Fruit fly (Drosophila melanogaster) whole organism, embryonic: Measurements from ENCODE around the gene CG4291.

Experiments
- B-H2 ChIP-seq: fragments of 200-800 bp; sonication (Bioruptor generic); optimal IDR thresholded peaks from 2 replicates; lab custom pipeline; 2018; ENCODE audit warnings: missing biosample characterization, mild to moderate bottlenecking, missing genetic modification characterization
- Bteb2 ChIP-seq: fragments of 200-800 bp; sonication (Bioruptor generic); optimal IDR thresholded peaks from 2 replicates; lab custom pipeline; 2016; ENCODE audit warnings: missing biosample characterization, missing genetic modification characterization
- CG12659 ChIP-seq: fragments of 200-800 bp; sonication (Bioruptor generic); optimal IDR thresholded peaks from 3 replicates; lab custom pipeline; 2017; ENCODE audit warnings: mild to moderate bottlenecking, missing biosample characterization, missing genetic modification reagents, missing genetic modification characterization
- CG13894 ChIP-seq: fragments of 200-800 bp; sonication (Bioruptor generic); optimal IDR thresholded peaks from 3 replicates; lab custom pipeline; 2018; ENCODE audit warnings: missing biosample characterization, mild to moderate bottlenecking, missing genetic modification characterization, moderate library complexity
- CG17912 ChIP-seq: fragments of 200-800 bp; sonication (Bioruptor generic); optimal IDR thresholded peaks from 2 replicates; lab custom pipeline; 2018; ENCODE audit warnings: missing biosample characterization, mild to moderate bottlenecking, missing genetic modification characterization
- CG2120 ChIP-seq: fragments of 200-800 bp; sonication (Bioruptor generic); optimal IDR thresholded peaks from 3 replicates; lab custom pipeline; 2016; ENCODE audit warnings: missing biosample characterization, missing genetic modification characterization
- CG30020 ChIP-seq: fragments of 200-800 bp; optimal IDR thresholded peaks from 2 replicates; lab custom pipeline; 2019; ENCODE audit warnings: missing biosample characterization, mild to moderate bottlenecking, missing genetic modification characterization, moderate library complexity
- CG33213 ChIP-seq: fragments of 200-800 bp; sonication (Bioruptor generic); optimal IDR thresholded peaks from 3 replicates; lab custom pipeline; 2016; ENCODE audit warnings: missing biosample characterization, missing genetic modification characterization
- CG34376 ChIP-seq: fragments of 200-800 bp; sonication (Bioruptor generic); optimal IDR thresholded peaks from 2 replicates; lab custom pipeline; 2018; ENCODE audit warnings: missing biosample characterization, mild to moderate bottlenecking, missing genetic modification characterization
- CG4730 ChIP-seq: fragments of 200-800 bp; sonication (Bioruptor generic); IDR thresholded peaks from 2 replicates; pipeline ENCODE4 v1.3.6; 2022; ENCODE audit warnings: missing biosample characterization, missing genetic modification characterization
- CG4854 ChIP-seq: fragments of 200-800 bp; sonication (Bioruptor generic); optimal IDR thresholded peaks from 2 replicates; lab custom pipeline; 2016; ENCODE audit warnings: missing biosample characterization, missing genetic modification characterization, inconsistent platforms
- CG5953 ChIP-seq: fragments of 200-800 bp; sonication (Bioruptor generic); IDR thresholded peaks from 2 replicates; pipeline ENCODE4 v1.3.6; 2022; ENCODE audit warnings: missing biosample characterization, missing genetic modification characterization
- CG7786 ChIP-seq: fragments of 200-800 bp; sonication (Bioruptor generic); optimal IDR thresholded peaks from 2 replicates; lab custom pipeline; 2016; ENCODE audit warnings: missing biosample characterization, missing genetic modification characterization
- CG7839 ChIP-seq: fragments of 200-800 bp; sonication (Bioruptor generic); optimal IDR thresholded peaks from 3 replicates; lab custom pipeline; 2018; ENCODE audit warnings: missing biosample characterization, mild to moderate bottlenecking, missing genetic modification characterization, moderate library complexity
- CG8290 ChIP-seq, 3 experiments: fragments of 200-800 bp; sonication (Bioruptor generic); optimal IDR thresholded peaks; 2 replicates each; lab custom pipeline; 2016 to 2019; ENCODE audit warnings: missing biosample characterization in 3 of 3, missing genetic modification characterization in 3 of 3, mild to moderate bottlenecking in 2 of 3, moderate library complexity in 1 of 3
- CG9609 ChIP-seq: fragments of 200-800 bp; sonication (Bioruptor generic); optimal IDR thresholded peaks from 3 replicates; lab custom pipeline; 2016; ENCODE audit warnings: missing biosample characterization, missing genetic modification characterization
- CTCF ChIP-seq: fragments of 200-800 bp; sonication (Bioruptor generic); optimal IDR thresholded peaks from 2 replicates; lab custom pipeline; 2017; ENCODE audit warnings: missing biosample characterization, mild to moderate bottlenecking, missing genetic modification characterization, moderate library complexity
- Camta ChIP-seq: fragments of 200-800 bp; sonication (Bioruptor generic); optimal IDR thresholded peaks from 2 replicates; lab custom pipeline; 2016; ENCODE audit warnings: missing biosample characterization, missing genetic modification characterization
- Chrac-16 ChIP-seq: fragments of 200-800 bp; sonication (Bioruptor generic); optimal IDR thresholded peaks from 3 replicates; lab custom pipeline; 2016; ENCODE audit warnings: missing biosample characterization, missing genetic modification characterization
- Deaf1 ChIP-seq: fragments of 200-800 bp; optimal IDR thresholded peaks from 3 replicates; lab custom pipeline; 2019; ENCODE audit warnings: missing biosample characterization, mild to moderate bottlenecking, missing genetic modification characterization, moderate library complexity
- Fer1 ChIP-seq: fragments of 200-800 bp; sonication (Bioruptor generic); optimal IDR thresholded peaks from 2 replicates; lab custom pipeline; 2017; ENCODE audit warnings: missing biosample characterization, mild to moderate bottlenecking, missing genetic modification characterization
- Hmr ChIP-seq: fragments of 200-800 bp; sonication (Bioruptor generic); optimal IDR thresholded peaks from 3 replicates; lab custom pipeline; 2017; ENCODE audit warnings: mild to moderate bottlenecking, missing biosample characterization, missing genetic modification reagents, missing genetic modification characterization
- MBD-R2 ChIP-seq: fragments of 200-800 bp; sonication (Bioruptor generic); IDR thresholded peaks from 2 replicates; pipeline ENCODE4 v1.3.6; 2022; ENCODE audit warnings: missing biosample characterization, missing genetic modification characterization
- MTF-1 ChIP-seq: fragments of 200-800 bp; sonication (Bioruptor generic); optimal IDR thresholded peaks from 2 replicates; lab custom pipeline; 2018; ENCODE audit warnings: missing biosample characterization, mild to moderate bottlenecking, missing genetic modification characterization, borderline replicate concordance
- Meics ChIP-seq: fragments of 200-800 bp; sonication (Bioruptor generic); optimal IDR thresholded peaks from 2 replicates; lab custom pipeline; 2017; ENCODE audit warnings: missing biosample characterization, mild to moderate bottlenecking, missing genetic modification characterization
- Ptx1 ChIP-seq: fragments of 200-800 bp; sonication (Bioruptor generic); IDR thresholded peaks from 2 replicates; pipeline ENCODE4 v1.3.6; 2022; ENCODE audit warnings: missing biosample characterization, missing genetic modification characterization
- danr ChIP-seq: fragments of 200-800 bp; sonication (Bioruptor generic); IDR thresholded peaks from 2 replicates; pipeline ENCODE4 v1.3.6; 2022; ENCODE audit warnings: missing biosample characterization, missing genetic modification characterization
- dmrt11E ChIP-seq: fragments of 200-800 bp; sonication (Bioruptor generic); optimal IDR thresholded peaks from 3 replicates; lab custom pipeline; 2018; ENCODE audit warnings: missing biosample characterization, mild to moderate bottlenecking, missing genetic modification characterization, moderate library complexity
- dpn ChIP-seq, 2 experiments: fragments of 200-800 bp; sonication (Bioruptor generic); optimal IDR thresholded peaks; 3 replicates each; lab custom pipeline; 2016; ENCODE audit warnings: missing biosample characterization in 2 of 2, missing genetic modification characterization in 2 of 2
- emc ChIP-seq: fragments of 200-800 bp; sonication (Bioruptor generic); optimal IDR thresholded peaks from 2 replicates; lab custom pipeline; 2016; ENCODE audit warnings: missing biosample characterization, missing genetic modification characterization
- esg ChIP-seq: fragments of 200-800 bp; sonication (Bioruptor generic); conservative IDR thresholded peaks from 2 replicates; pipeline ENCODE4 v1.3.6; 2022; ENCODE audit warnings: missing biosample characterization, missing genetic modification characterization
- ewg ChIP-seq: fragments of 200-800 bp; sonication (Bioruptor generic); optimal IDR thresholded peaks from 3 replicates; lab custom pipeline; 2017; ENCODE audit warnings: mild to moderate bottlenecking, missing biosample characterization, missing genetic modification reagents, missing genetic modification characterization
- eyg ChIP-seq: fragments of 200-800 bp; sonication (Bioruptor generic); optimal IDR thresholded peaks from 3 replicates; lab custom pipeline; 2016; ENCODE audit warnings: missing biosample characterization, missing genetic modification characterization
- gsb ChIP-seq: fragments of 200-800 bp; sonication (Bioruptor generic); IDR thresholded peaks from 2 replicates; pipeline ENCODE4 v1.3.6; 2022; ENCODE audit warnings: missing biosample characterization, missing genetic modification characterization
- hkb ChIP-seq, 2 experiments: fragments of 200-800 bp in 1 of 2; fragments of >200 bp in 1 of 2; sonication (Bioruptor generic) in 1 of 2; IDR thresholded peaks in 1 of 2; optimal IDR thresholded peaks in 1 of 2; 2 replicates each; pipeline versions ENCODE4 v1.3.6 to Lab custom; 2017 to 2022; ENCODE audit warnings: missing biosample characterization in 1 of 2, missing genetic modification characterization in 1 of 2
- ken ChIP-seq: fragments of 200-800 bp; sonication (Bioruptor generic); IDR thresholded peaks from 3 replicates; pipeline ENCODE4 v1.3.6; 2022; ENCODE audit warnings: missing biosample characterization, missing genetic modification characterization
- klu ChIP-seq: fragments of 200-800 bp; sonication (Bioruptor generic); IDR thresholded peaks from 2 replicates; pipeline ENCODE4 v1.3.6; 2022; ENCODE audit warnings: missing biosample characterization, missing genetic modification characterization
- kni ChIP-seq: fragments of 200-800 bp; sonication (Bioruptor generic); optimal IDR thresholded peaks from 3 replicates; lab custom pipeline; 2017; ENCODE audit warnings: mild to moderate bottlenecking, missing biosample characterization, missing genetic modification reagents, missing genetic modification characterization
- luna ChIP-seq: fragments of 200-800 bp; sonication (Bioruptor generic); optimal IDR thresholded peaks from 2 replicates; lab custom pipeline; 2016; ENCODE audit warnings: missing biosample characterization, missing genetic modification characterization
- odd ChIP-seq: fragments of 200-800 bp; sonication (Bioruptor generic); optimal IDR thresholded peaks from 2 replicates; lab custom pipeline; 2017; ENCODE audit warnings: missing biosample characterization, mild to moderate bottlenecking, missing genetic modification characterization
- rib ChIP-seq: fragments of 200-800 bp; sonication (Bioruptor generic); IDR thresholded peaks from 2 replicates; pipeline ENCODE4 v1.3.6; 2022; ENCODE audit warnings: missing biosample characterization, missing genetic modification characterization
- sens-2 ChIP-seq: fragments of 200-800 bp; sonication (Bioruptor generic); IDR thresholded peaks from 2 replicates; pipeline ENCODE4 v1.3.6; 2022; ENCODE audit warnings: missing biosample characterization, missing genetic modification characterization
- sob ChIP-seq: fragments of 200-800 bp; sonication (Bioruptor generic); IDR thresholded peaks from 2 replicates; pipeline ENCODE4 v1.3.6; 2022; ENCODE audit warnings: missing biosample characterization, missing genetic modification characterization

The CG4291 gene

dm6 chr2L:819315-820032, 33.1 kb downstream of the CG4291 start, which contains the start of the genes PGAP2 and Clp (continued):
- TF ChIP-seq Hmr (GFP tag; lab: Kevin White, UChicago) (peak; percentile 64), Chrac-16 (peak; percentile 74), CG34376 (no peak), Fer1 (GFP tag; lab: Kevin White, UChicago) (peak; percentile 51), MTF-1 (GFP tag; lab: Kevin White, UChicago) (no peak), B-H2 (GFP tag; lab: Kevin White, UChicago) (peak; percentile 23), CG7839 (peak; percentile 81), CG2120 (GFP tag; lab: Kevin White, UChicago) (peak; percentile 84), CG4730 (peak; percentile 65), CG4854 (GFP tag; lab: Kevin White, UChicago) (peak; percentile 20), CG8290 (GFP tag; optimal IDR thresholded peaks at IDR 0.05; lab: Kevin White, UChicago) (peak; percentile 81), CG8290 (tag; optimal IDR thresholded peaks at IDR 0.05; lab: Kevin White, UChicago) (no peak), eyg (GFP tag; lab: Kevin White, UChicago) (no peak), emc (GFP tag; lab: Kevin White, UChicago) (peak; percentile 13), CG12659 (GFP tag; lab: Kevin White, UChicago) (peak; percentile 79), kni (GFP tag; lab: Kevin White, UChicago) (no peak), odd (GFP tag; lab: Kevin White, UChicago) (no peak), luna (GFP tag; lab: Kevin White, UChicago) (no peak), Meics (GFP tag; lab: Kevin White, UChicago) (peak; percentile 66), Bteb2 (GFP tag; lab: Kevin White, UChicago) (peak; percentile 46), sob (GFP tag; lab: Robert Waterston, UW) (peak; percentile 77), CG13894 (tag; lab: Kevin White, UChicago) (no peak), gsb (GFP tag; lab: Robert Waterston, UW) (no peak), CG9609 (GFP tag; lab: Kevin White, UChicago) (peak; percentile 35), dmrt11E (tag; lab: Kevin White, UChicago) (peak; percentile 78), CG7786 (GFP tag; lab: Kevin White, UChicago) (peak; percentile 61), danr (peak; percentile 57; the same call in 1 of the 2 replicates), CG33213 (GFP tag; lab: Kevin White, UChicago) (no peak), Deaf1 (tag; lab: Kevin White, UChicago) (no peak), esg (GFP tag; lab: Robert Waterston, UW) (peak; percentile 79), klu (peak; percentile 76), ken (peak; percentile 75), Ptx1 (GFP tag; lab: Robert Waterston, UW) (peak; percentile 89), hkb (optimal IDR thresholded peaks at IDR 0.05; lab: Kevin White, UChicago) (no peak), hkb (GFP tag; IDR thresholded peaks at IDR 0.05; lab: Robert Waterston, UW) (peak; percentile 58; the same call in 1 of the 2 replicates), ewg (GFP tag; lab: Kevin White, UChicago) (peak; percentile 54), CG17912 (GFP tag; lab: Kevin White, UChicago) (no peak), CG30020 (tag; lab: Kevin White, UChicago) (peak; percentile 60), Camta (peak; percentile 33), CG5953 (no peak), rib (GFP tag; lab: Robert Waterston, UW) (peak; percentile 20; the same call in 1 of the 2 replicates), CTCF (GFP tag; lab: Kevin White, UChicago) (peak; percentile 66), dpn (GFP tag; optimal IDR thresholded peaks at IDR 0.05; lab: Kevin White, UChicago) (peak; percentile 50 to 77), MBD-R2 (GFP tag; lab: Robert Waterston, UW) (peak; percentile 70), sens-2 (0 out of 2 replicates have a peak, but pooled peaks have one; percentile 7)
- TF ChIP-seq, all 482 proteins: peak for 309
